Fruit fly (Drosophila melanogaster) whole organism, embryonic: Measurements from ENCODE around the gene CG34451.

ENCODE experiments used
- CG12942 ChIP-seq: fragments of 200-800 bp; sonication (Bioruptor generic); optimal IDR thresholded peaks from 3 replicates; lab custom pipeline; 2016; ENCODE audit warnings: missing biosample characterization, missing genetic modification characterization
- CG34376 ChIP-seq: fragments of 200-800 bp; sonication (Bioruptor generic); optimal IDR thresholded peaks from 2 replicates; lab custom pipeline; 2018; ENCODE audit warnings: missing biosample characterization, mild to moderate bottlenecking, missing genetic modification characterization
- CG4404 ChIP-seq: fragments of 200-800 bp; sonication (Bioruptor generic); IDR thresholded peaks from 2 replicates; pipeline ENCODE4 v1.3.6; 2022; ENCODE audit warnings: missing biosample characterization, missing genetic modification characterization
- CG7928 ChIP-seq: fragments of 200-800 bp; sonication (Bioruptor generic); optimal IDR thresholded peaks from 2 replicates; lab custom pipeline; 2017; ENCODE audit warnings: missing biosample characterization, mild to moderate bottlenecking, missing genetic modification characterization
- unpg ChIP-seq: fragments of 200-800 bp; sonication (Bioruptor generic); optimal IDR thresholded peaks from 3 replicates; lab custom pipeline; 2018; ENCODE audit warnings: missing biosample characterization, mild to moderate bottlenecking, missing genetic modification characterization, moderate library complexity

DNA sequence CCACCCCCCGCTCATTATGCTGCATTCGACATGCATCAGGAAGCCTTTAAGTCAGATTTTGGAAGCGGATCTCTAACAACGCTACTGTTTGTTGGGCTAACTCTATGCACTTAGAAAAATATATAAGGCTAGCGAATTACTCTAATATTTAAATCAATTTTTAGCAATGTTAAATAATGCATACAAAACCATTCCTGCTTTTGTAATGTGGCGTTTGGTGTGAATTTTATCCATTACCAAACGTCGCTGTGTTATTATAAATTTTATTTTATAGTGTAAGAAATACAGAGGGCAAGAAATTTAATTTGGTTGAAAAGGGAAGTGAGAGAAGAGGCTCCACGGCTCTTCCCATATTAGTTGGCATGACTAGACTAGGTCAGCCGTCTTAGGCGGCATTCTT is 19.1 kb downstream of the CG34451 start:
- no peak for TF ChIP-seq CG7928 (GFP tag; lab: Kevin White, UChicago)
- TF ChIP-seq CG34376 (GFP tag; lab: Kevin White, UChicago): no peak
- TF ChIP-seq CG4404: peak; percentile 29; the same call in 1 of the 2 replicates
- TF ChIP-seq CG12942 (GFP tag; lab: Kevin White, UChicago): no peak
- TF ChIP-seq unpg (GFP tag; lab: Kevin White, UChicago): peak; percentile 51
